Fruit fly (Drosophila melanogaster) whole organism, embryonic: ENCODE results near the gene CG31538.

Source experiments
- Atf-2 ChIP-seq: fragments of 200-800 bp; sonication (Bioruptor generic); optimal IDR thresholded peaks from 2 replicates; lab custom pipeline; 2016; ENCODE audit warnings: missing biosample characterization, missing genetic modification characterization
- Bgb ChIP-seq: fragments of 200-800 bp; sonication (Bioruptor generic); IDR thresholded peaks from 2 replicates; pipeline ENCODE4 v1.3.6; 2022; ENCODE audit warnings: missing biosample characterization, missing genetic modification characterization; ENCODE audit not compliant: partially characterized antibody
- BtbVII ChIP-seq: fragments of 200-800 bp; sonication (Bioruptor generic); optimal IDR thresholded peaks from 3 replicates; lab custom pipeline; 2017; ENCODE audit warnings: missing biosample characterization, mild to moderate bottlenecking, missing genetic modification characterization
- CG11085 ChIP-seq: fragments of 200-800 bp; sonication (Bioruptor generic); IDR thresholded peaks from 2 replicates; pipeline ENCODE4 v1.3.6; 2022; ENCODE audit warnings: missing biosample characterization, missing genetic modification characterization
- CG12769 ChIP-seq: fragments of 200-800 bp; sonication (Bioruptor generic); optimal IDR thresholded peaks from 2 replicates; lab custom pipeline; 2019; ENCODE audit warnings: missing biosample characterization, mild to moderate bottlenecking, missing genetic modification characterization, moderate library complexity
- CG14050 ChIP-seq: fragments of 200-800 bp; sonication (Bioruptor generic); IDR thresholded peaks from 3 replicates; pipeline ENCODE4 v1.3.6; 2022; ENCODE audit warnings: missing biosample characterization, missing genetic modification characterization
- CG15601 ChIP-seq: fragments of 200-800 bp; sonication (Bioruptor generic); optimal IDR thresholded peaks from 3 replicates; lab custom pipeline; 2019; ENCODE audit warnings: missing biosample characterization, mild to moderate bottlenecking, missing genetic modification characterization, moderate library complexity
- CG17361 ChIP-seq: fragments of 200-800 bp; sonication (Bioruptor generic); IDR thresholded peaks from 3 replicates; pipeline ENCODE4 v1.3.6; 2022; ENCODE audit warnings: missing biosample characterization, missing genetic modification characterization
- CG18476 ChIP-seq: fragments of 200-800 bp; sonication (Bioruptor generic); optimal IDR thresholded peaks from 2 replicates; lab custom pipeline; 2016; ENCODE audit warnings: missing biosample characterization, mild to moderate bottlenecking, missing genetic modification characterization
- CG18599 ChIP-seq: fragments of 200-800 bp; sonication (Bioruptor generic); optimal IDR thresholded peaks from 3 replicates; lab custom pipeline; 2017; ENCODE audit warnings: missing biosample characterization, missing genetic modification characterization, mild to moderate bottlenecking, moderate library complexity, missing genetic modification reagents
- CG18764 ChIP-seq: fragments of 200-800 bp; sonication (Bioruptor generic); optimal IDR thresholded peaks from 3 replicates; lab custom pipeline; 2016; ENCODE audit warnings: missing biosample characterization, missing genetic modification characterization
- CG2678 ChIP-seq: fragments of 200-800 bp; sonication (Bioruptor generic); optimal IDR thresholded peaks from 3 replicates; lab custom pipeline; 2019; ENCODE audit warnings: missing biosample characterization, mild to moderate bottlenecking, missing genetic modification characterization, moderate library complexity
- CG3163 ChIP-seq: fragments of 200-800 bp; sonication (Bioruptor generic); optimal IDR thresholded peaks from 3 replicates; lab custom pipeline; 2016; ENCODE audit warnings: missing biosample characterization, missing genetic modification characterization
- CG34422 ChIP-seq: fragments of 200-800 bp; sonication (Bioruptor generic); IDR thresholded peaks from 3 replicates; pipeline ENCODE4 v1.3.6; 2022; ENCODE audit warnings: missing biosample characterization, missing genetic modification characterization
- CG3995 ChIP-seq: fragments of 200-800 bp; sonication (Bioruptor generic); optimal IDR thresholded peaks from 3 replicates; lab custom pipeline; 2016; ENCODE audit warnings: missing biosample characterization, missing genetic modification characterization
- CG7271 ChIP-seq: fragments of 200-800 bp; sonication (Bioruptor generic); optimal IDR thresholded peaks from 2 replicates; lab custom pipeline; 2018; ENCODE audit warnings: missing biosample characterization, mild to moderate bottlenecking, missing genetic modification characterization, moderate library complexity
- CG7963 ChIP-seq: fragments of 200-800 bp; sonication (Bioruptor generic); IDR thresholded peaks from 3 replicates; pipeline ENCODE4 v1.3.6; 2022; ENCODE audit warnings: missing biosample characterization, missing genetic modification characterization; ENCODE audit not compliant: partially characterized antibody
- CG8359 ChIP-seq: fragments of 200-800 bp; sonication (Bioruptor generic); optimal IDR thresholded peaks from 2 replicates; lab custom pipeline; 2017; ENCODE audit warnings: missing biosample characterization, mild to moderate bottlenecking, missing genetic modification characterization, borderline replicate concordance
- CG9817 ChIP-seq: fragments of 200-800 bp; sonication (Bioruptor generic); optimal IDR thresholded peaks from 2 replicates; lab custom pipeline; 2018; ENCODE audit warnings: missing biosample characterization, mild to moderate bottlenecking, missing genetic modification characterization, moderate library complexity
- Camta ChIP-seq: fragments of 200-800 bp; sonication (Bioruptor generic); optimal IDR thresholded peaks from 2 replicates; lab custom pipeline; 2016; ENCODE audit warnings: missing biosample characterization, missing genetic modification characterization
- Dad ChIP-seq: fragments of 200-800 bp; sonication (Bioruptor generic); optimal IDR thresholded peaks from 3 replicates; lab custom pipeline; 2016; ENCODE audit warnings: missing biosample characterization, missing genetic modification characterization
- Dek ChIP-seq: fragments of 200-800 bp; sonication (Bioruptor generic); optimal IDR thresholded peaks from 3 replicates; lab custom pipeline; 2019; ENCODE audit warnings: missing biosample characterization, mild to moderate bottlenecking, missing genetic modification characterization, moderate library complexity
- Dp ChIP-seq: fragments of 200-800 bp; sonication (Bioruptor generic); optimal IDR thresholded peaks from 2 replicates; lab custom pipeline; 2018; ENCODE audit warnings: missing biosample characterization, mild to moderate bottlenecking, missing genetic modification characterization, moderate library complexity
- HLH3B ChIP-seq: fragments of 200-800 bp; sonication (Bioruptor generic); IDR thresholded peaks from 2 replicates; pipeline ENCODE4 v1.3.6; 2022; ENCODE audit warnings: missing biosample characterization, missing genetic modification characterization
- HmgZ ChIP-seq: fragments of 200-800 bp; sonication (Bioruptor generic); optimal IDR thresholded peaks from 2 replicates; lab custom pipeline; 2018; ENCODE audit warnings: missing biosample characterization, mild to moderate bottlenecking, missing genetic modification characterization
- Jarid2 ChIP-seq: fragments of 200-800 bp; sonication (Bioruptor generic); optimal IDR thresholded peaks from 3 replicates; lab custom pipeline; 2017; ENCODE audit warnings: mild to moderate bottlenecking, missing biosample characterization, missing genetic modification reagents, missing genetic modification characterization
- Mrtf ChIP-seq: fragments of 200-800 bp; sonication (Bioruptor generic); IDR thresholded peaks from 3 replicates; pipeline ENCODE4 v1.3.6; 2022; ENCODE audit warnings: missing biosample characterization, missing genetic modification characterization
- PHDP ChIP-seq: fragments of 200-800 bp; sonication (Bioruptor generic); optimal IDR thresholded peaks from 3 replicates; lab custom pipeline; 2018; ENCODE audit warnings: missing biosample characterization, mild to moderate bottlenecking, missing genetic modification characterization, moderate library complexity
- Ssrp ChIP-seq: fragments of 200-800 bp; sonication (Bioruptor generic); optimal IDR thresholded peaks from 2 replicates; lab custom pipeline; 2018; ENCODE audit warnings: missing biosample characterization, mild to moderate bottlenecking, missing genetic modification characterization, moderate library complexity
- Tbp ChIP-seq: fragments of >200 bp; optimal IDR thresholded peaks from 2 replicates; lab custom pipeline; 2018; ENCODE audit warnings: missing biosample characterization, missing genetic modification characterization
- Trl ChIP-seq, 3 experiments: fragments of >200 bp in 2 of 3; fragments of 200-800 bp in 1 of 3; sonication (Bioruptor generic) in 1 of 3; optimal IDR thresholded peaks; 2 replicates in 1 of 3; 3 replicates in 2 of 3; lab custom pipeline; 2016 to 2017; ENCODE audit warnings: missing biosample characterization in 1 of 3, missing genetic modification characterization in 1 of 3
- Usf ChIP-seq: fragments of 200-800 bp; sonication (Bioruptor generic); optimal IDR thresholded peaks from 2 replicates; lab custom pipeline; 2017; ENCODE audit warnings: missing genotype, missing biosample characterization, missing genetic modification characterization
- aop ChIP-seq: fragments of 200-800 bp; sonication (Bioruptor generic); IDR thresholded peaks from 2 replicates; pipeline ENCODE4 v1.3.6; 2022; ENCODE audit warnings: missing biosample characterization, missing genetic modification characterization
- ato ChIP-seq: fragments of 200-800 bp; sonication (Bioruptor generic); IDR thresholded peaks from 2 replicates; pipeline ENCODE4 v1.3.6; 2022; ENCODE audit warnings: missing biosample characterization, missing genetic modification characterization; ENCODE audit not compliant: partially characterized antibody
- bowl ChIP-seq: fragments of 200-800 bp; sonication (Bioruptor generic); IDR thresholded peaks from 2 replicates; pipeline ENCODE4 v1.3.6; 2022; ENCODE audit warnings: missing biosample characterization, missing genetic modification characterization
- chif ChIP-seq, 2 experiments: fragments of 200-800 bp; sonication (Bioruptor generic); optimal IDR thresholded peaks; 3 replicates each; lab custom pipeline; 2016; ENCODE audit warnings: missing biosample characterization in 2 of 2, missing genetic modification characterization in 2 of 2
- dm ChIP-seq: fragments of 200-800 bp; sonication (Bioruptor generic); optimal IDR thresholded peaks from 3 replicates; lab custom pipeline; 2016; ENCODE audit warnings: missing biosample characterization, missing genetic modification characterization
- grn ChIP-seq: fragments of 200-800 bp; sonication (Bioruptor generic); optimal IDR thresholded peaks from 3 replicates; lab custom pipeline; 2017; ENCODE audit warnings: missing biosample characterization, missing genetic modification characterization
- h ChIP-seq: fragments of >200 bp; optimal IDR thresholded peaks from 2 replicates; lab custom pipeline; 2017
- kay ChIP-seq: fragments of 200-800 bp; sonication (Bioruptor generic); optimal IDR thresholded peaks from 2 replicates; lab custom pipeline; 2016; ENCODE audit warnings: missing biosample characterization, missing genetic modification characterization
- luna ChIP-seq: fragments of 200-800 bp; sonication (Bioruptor generic); optimal IDR thresholded peaks from 2 replicates; lab custom pipeline; 2016; ENCODE audit warnings: missing biosample characterization, missing genetic modification characterization
- mam ChIP-seq: fragments of 200-800 bp; sonication (Bioruptor generic); optimal IDR thresholded peaks from 3 replicates; lab custom pipeline; 2016; ENCODE audit warnings: missing biosample characterization, missing genetic modification characterization
- mld ChIP-seq: fragments of 200-800 bp; sonication (Bioruptor generic); IDR thresholded peaks from 3 replicates; pipeline ENCODE4 v1.3.6; 2022; ENCODE audit warnings: missing biosample characterization, missing genetic modification characterization; ENCODE audit not compliant: partially characterized antibody
- p53 ChIP-seq: fragments of 200-800 bp; sonication (Bioruptor generic); optimal IDR thresholded peaks from 2 replicates; lab custom pipeline; 2016; ENCODE audit warnings: missing biosample characterization, missing genetic modification characterization
- sens-2 ChIP-seq: fragments of 200-800 bp; sonication (Bioruptor generic); IDR thresholded peaks from 2 replicates; pipeline ENCODE4 v1.3.6; 2022; ENCODE audit warnings: missing biosample characterization, missing genetic modification characterization
- slou ChIP-seq: fragments of 200-800 bp; sonication (Bioruptor generic); optimal IDR thresholded peaks from 3 replicates; lab custom pipeline; 2016; ENCODE audit warnings: missing biosample characterization, missing genetic modification characterization
- so ChIP-seq: fragments of 200-800 bp; sonication (Bioruptor generic); IDR thresholded peaks from 3 replicates; pipeline ENCODE4 v1.3.6; 2022; ENCODE audit warnings: missing biosample characterization, missing genetic modification characterization
- sqz ChIP-seq: fragments of 200-800 bp; sonication (Bioruptor generic); optimal IDR thresholded peaks from 3 replicates; lab custom pipeline; 2018; ENCODE audit warnings: missing biosample characterization, mild to moderate bottlenecking, missing genetic modification characterization
- unpg ChIP-seq: fragments of 200-800 bp; sonication (Bioruptor generic); optimal IDR thresholded peaks from 3 replicates; lab custom pipeline; 2018; ENCODE audit warnings: missing biosample characterization, mild to moderate bottlenecking, missing genetic modification characterization, moderate library complexity
- zfh2 ChIP-seq: fragments of 200-800 bp; sonication (Bioruptor generic); optimal IDR thresholded peaks from 2 replicates; lab custom pipeline; 2016; ENCODE audit warnings: missing biosample characterization, missing genetic modification characterization

The CG31538 gene

dm6 chr3R:5251243-5251865 lies 26.3 kb downstream of the CG31538 start, which contains the start of gene CtsF (continued):
- TF ChIP-seq chif (GFP tag; optimal IDR thresholded peaks at IDR 0.05; lab: Kevin White, UChicago), result no peak
- no peak for TF ChIP-seq HLH3B
- TF ChIP-seq aop (GFP tag; lab: Robert Waterston, UW), result no peak
- no peak for TF ChIP-seq sens-2 (GFP tag; lab: Robert Waterston, UW)
- no peak for TF ChIP-seq sqz (GFP tag; lab: Kevin White, UChicago)
- peak; percentile 13 for TF ChIP-seq CG15601 (tag; lab: Kevin White, UChicago)
- TF ChIP-seq p53, result peak; percentile 0
- peak; percentile 92 for TF ChIP-seq Dp
- TF ChIP-seq Jarid2 (GFP tag; lab: Kevin White, UChicago), result peak; percentile 61
- no peak for TF ChIP-seq luna
- peak; percentile 84 for TF ChIP-seq CG12769 (tag; lab: Kevin White, UChicago)
- TF ChIP-seq Atf-2 (GFP tag; lab: Kevin White, UChicago), result no peak
- no peak for TF ChIP-seq Dek (tag; lab: Kevin White, UChicago)
- TF ChIP-seq CG2678 (tag; lab: Kevin White, UChicago), result peak; percentile 3
- TF ChIP-seq grn (GFP tag; lab: Kevin White, UChicago), result no peak
- TF ChIP-seq mam (GFP tag; lab: Kevin White, UChicago), result no peak
- TF ChIP-seq Trl (optimal IDR thresholded peaks at IDR 0.05; lab: Kevin White, UChicago), result peak in 1 of 2 experiments; percentile 37
- no peak for TF ChIP-seq Trl (GFP tag; optimal IDR thresholded peaks at IDR 0.05; lab: Kevin White, UChicago)
- no peak for TF ChIP-seq CG18764 (GFP tag; lab: Kevin White, UChicago)
- TF ChIP-seq CG18599 (GFP tag; lab: Kevin White, UChicago), result peak; percentile 55
- TF ChIP-seq Ssrp (tag; lab: Kevin White, UChicago), result no peak
- TF ChIP-seq Tbp (GFP tag; lab: Kevin White, UChicago), result no peak
- TF ChIP-seq CG14050 (GFP tag; lab: Robert Waterston, UW), result no peak
- TF ChIP-seq h (lab: Kevin White, UChicago), result no peak
- peak; percentile 99 for TF ChIP-seq mld (GFP tag; lab: Robert Waterston, UW)
- TF ChIP-seq BtbVII (GFP tag; lab: Kevin White, UChicago), result no peak
- peak; percentile 3 for TF ChIP-seq unpg (GFP tag; lab: Kevin White, UChicago)
- TF ChIP-seq kay (GFP tag; lab: Kevin White, UChicago), result peak; percentile 77
- 0 out of 3 replicates have a peak, but pooled peaks have one; percentile 17 for TF ChIP-seq Mrtf
- peak; percentile 100 for TF ChIP-seq Bgb
- no peak for TF ChIP-seq CG8359
- TF ChIP-seq dm (GFP tag; lab: Kevin White, UChicago), result peak; percentile 29
- peak; percentile 85; the same call in 1 of the 3 replicates for TF ChIP-seq CG34422 (GFP tag; lab: Robert Waterston, UW)
- no peak for TF ChIP-seq bowl (GFP tag; lab: Robert Waterston, UW)
- peak; percentile 99 for TF ChIP-seq CG7963 (GFP tag; lab: Robert Waterston, UW)
- TF ChIP-seq Camta (GFP tag; lab: Kevin White, UChicago), result peak; percentile 26
- TF ChIP-seq zfh2 (GFP tag; lab: Kevin White, UChicago), result no peak
- no peak for TF ChIP-seq CG3995 (GFP tag; lab: Kevin White, UChicago)
- TF ChIP-seq CG7271, result no peak
- TF ChIP-seq HmgZ (tag; lab: Kevin White, UChicago), result peak; percentile 78
- TF ChIP-seq so, result no peak; the same call in 2 of the 3 replicates
- peak; percentile 1 for TF ChIP-seq Dad (GFP tag; lab: Kevin White, UChicago)
- peak; percentile 99 for TF ChIP-seq ato (GFP tag; lab: Robert Waterston, UW)
- no peak for TF ChIP-seq CG18476
- no peak for TF ChIP-seq CG11085 (GFP tag; lab: Robert Waterston, UW)
- TF ChIP-seq CG17361 (GFP tag; lab: Robert Waterston, UW), result peak; percentile 49; the same call in 1 of the 3 replicates
- no peak for TF ChIP-seq Usf (GFP tag; lab: Kevin White, UChicago)
- no peak for TF ChIP-seq CG9817 (tag; lab: Kevin White, UChicago)
- TF ChIP-seq CG3163 (GFP tag; lab: Kevin White, UChicago), result no peak
- no peak for TF ChIP-seq slou (GFP tag; lab: Kevin White, UChicago)
- no peak for TF ChIP-seq PHDP (tag; lab: Kevin White, UChicago)
